Fruit fly (Drosophila melanogaster) whole organism, adult: ENCODE measurements around the gene f.

ENCODE experiments used
- CG11617 ChIP-seq: fragments of 200-800 bp; sonication (Bioruptor generic); optimal IDR thresholded peaks from 2 replicates; lab custom pipeline; 2017; ENCODE audit warnings: mild to moderate bottlenecking, missing biosample characterization, missing genetic modification reagents, missing genetic modification characterization
- CG12768 ChIP-seq: fragments of 200-800 bp; sonication (Bioruptor generic); optimal IDR thresholded peaks from 2 replicates; lab custom pipeline; 2017; ENCODE audit warnings: missing biosample characterization, missing genetic modification characterization, mild to moderate bottlenecking, moderate library complexity, missing genetic modification reagents
- CG14711 ChIP-seq: fragments of 200-800 bp; sonication (Bioruptor generic); optimal IDR thresholded peaks from 2 replicates; lab custom pipeline; 2018; ENCODE audit warnings: missing biosample characterization, mild to moderate bottlenecking, missing genetic modification characterization, moderate library complexity
- CG1620 ChIP-seq: fragments of 200-800 bp; sonication (Bioruptor generic); optimal IDR thresholded peaks from 2 replicates; lab custom pipeline; 2016; ENCODE audit warnings: missing biosample characterization, missing genetic modification characterization
- CG33017 ChIP-seq: fragments of 200-800 bp; sonication (Bioruptor generic); optimal IDR thresholded peaks from 2 replicates; lab custom pipeline; 2018; ENCODE audit warnings: missing biosample characterization, mild to moderate bottlenecking, missing genetic modification characterization, moderate library complexity
- CG5204 ChIP-seq: fragments of 200-800 bp; sonication (Bioruptor generic); optimal IDR thresholded peaks from 2 replicates; lab custom pipeline; 2016; ENCODE audit warnings: missing biosample characterization, missing genetic modification characterization
- CG7045 ChIP-seq: fragments of 200-800 bp; sonication (Bioruptor generic); optimal IDR thresholded peaks from 2 replicates; lab custom pipeline; 2017; ENCODE audit warnings: missing biosample characterization, mild to moderate bottlenecking, missing genetic modification characterization
- CG7101 ChIP-seq: fragments of 200-800 bp; sonication (Bioruptor generic); optimal IDR thresholded peaks from 2 replicates; lab custom pipeline; 2018; ENCODE audit warnings: missing biosample characterization, mild to moderate bottlenecking, missing genetic modification characterization, moderate library complexity
- Clk ChIP-seq: fragments of 200-800 bp; sonication (Bioruptor generic); optimal IDR thresholded peaks from 2 replicates; lab custom pipeline; 2017; ENCODE audit warnings: missing biosample characterization, missing genetic modification characterization
- Crg-1 ChIP-seq: fragments of 200-800 bp; sonication (Bioruptor generic); optimal IDR thresholded peaks from 2 replicates; lab custom pipeline; 2016; ENCODE audit warnings: missing biosample characterization, missing genetic modification characterization
- Hr96 ChIP-seq: fragments of 200-800 bp; sonication (Bioruptor generic); optimal IDR thresholded peaks from 2 replicates; lab custom pipeline; 2016; ENCODE audit warnings: missing biosample characterization, missing genetic modification characterization
- Mnt ChIP-seq: fragments of 200-800 bp; sonication (Bioruptor generic); optimal IDR thresholded peaks from 2 replicates; lab custom pipeline; 2016; ENCODE audit warnings: missing biosample characterization, mild to moderate bottlenecking, missing genetic modification characterization
- bab1 ChIP-seq: fragments of 200-800 bp; sonication (Bioruptor generic); optimal IDR thresholded peaks from 3 replicates; lab custom pipeline; 2019; ENCODE audit warnings: missing biosample characterization, mild to moderate bottlenecking, missing genetic modification characterization, moderate library complexity
- cic ChIP-seq: fragments of 200-800 bp; sonication (Bioruptor generic); optimal IDR thresholded peaks from 2 replicates; lab custom pipeline; 2017; ENCODE audit warnings: missing biosample characterization, mild to moderate bottlenecking, missing genetic modification characterization, moderate library complexity
- cnc ChIP-seq, 2 experiments: fragments of >200 bp; optimal IDR thresholded peaks; 2 replicates each; lab custom pipeline; 2017
- kay ChIP-seq: fragments of 200-800 bp; sonication (Bioruptor generic); peaks from one replicate; lab custom pipeline; 2016; ENCODE audit warnings: missing biosample characterization, missing genetic modification characterization, borderline replicate concordance
- ovo ChIP-seq: fragments of 200-800 bp; sonication (Bioruptor generic); optimal IDR thresholded peaks from 2 replicates; lab custom pipeline; 2016; ENCODE audit warnings: missing biosample characterization, missing genetic modification characterization
- pad ChIP-seq: fragments of 200-800 bp; sonication (Bioruptor generic); optimal IDR thresholded peaks from 3 replicates; lab custom pipeline; 2017; ENCODE audit warnings: missing biosample characterization, missing genetic modification characterization, mild to moderate bottlenecking, moderate library complexity, missing genetic modification reagents
- tj ChIP-seq: fragments of 200-800 bp; sonication (Bioruptor generic); optimal IDR thresholded peaks from 3 replicates; lab custom pipeline; 2017; ENCODE audit warnings: missing biosample characterization, mild to moderate bottlenecking, missing genetic modification characterization, moderate library complexity
- toe ChIP-seq: fragments of 200-800 bp; sonication (Bioruptor generic); optimal IDR thresholded peaks from 2 replicates; lab custom pipeline; 2016; ENCODE audit warnings: missing biosample characterization, missing genetic modification characterization

Gene f

dm6 chrX:17232642-17233041 is at the start of gene f:
TSS of gene f (plus strand) at chrX:17232942.
- TF ChIP-seq CG11617 (GFP tag; lab: Kevin White, UChicago) (no peak), CG14711 (tag; lab: Kevin White, UChicago) (no peak), CG33017 (tag; lab: Kevin White, UChicago) (no peak), Mnt (no peak), Hr96 (GFP tag; lab: Kevin White, UChicago) (no peak), pad (GFP tag; lab: Kevin White, UChicago) (no peak), CG1620 (GFP tag; lab: Kevin White, UChicago) (no peak), cnc (optimal IDR thresholded peaks at IDR 0.05; lab: Kevin White, UChicago) (no peak)

- TF ChIP-seq toe (GFP tag; lab: Kevin White, UChicago) (no peak), cnc (optimal IDR thresholded peaks at IDR 0.05; lab: Kevin White, UChicago) (no peak), Mnt (peak; percentile 16), bab1 (GFP tag; lab: Kevin White, UChicago) (no peak), cic (no peak), CG11617 (GFP tag; lab: Kevin White, UChicago) (no peak), pad (GFP tag; lab: Kevin White, UChicago) (peak; percentile 0), kay (GFP tag; lab: Kevin White, UChicago) (no peak), CG12768 (no peak), Hr96 (GFP tag; lab: Kevin White, UChicago) (no peak), Crg-1 (GFP tag; lab: Kevin White, UChicago) (peak; percentile 70), CG33017 (tag; lab: Kevin White, UChicago) (no peak), tj (GFP tag; lab: Kevin White, UChicago) (no peak), CG14711 (tag; lab: Kevin White, UChicago) (peak; percentile 23), CG5204 (GFP tag; lab: Kevin White, UChicago) (no peak), ovo (GFP tag; lab: Kevin White, UChicago) (no peak), CG1620 (GFP tag; lab: Kevin White, UChicago) (peak; percentile 47), CG7101 (tag; lab: Kevin White, UChicago) (peak; percentile 43), CG7045 (GFP tag; lab: Kevin White, UChicago) (no peak), Clk (GFP tag; lab: Kevin White, UChicago) (no peak)
These were observed 49.3 kb upstream of the f start for dm6 chrX:17183486-17183885.

- TF ChIP-seq CG1620 (GFP tag; lab: Kevin White, UChicago), result no peak
- TF ChIP-seq CG11617 (GFP tag; lab: Kevin White, UChicago), result no peak
- peak; percentile 7 for TF ChIP-seq CG7101 (tag; lab: Kevin White, UChicago)
- no peak for TF ChIP-seq CG33017 (tag; lab: Kevin White, UChicago)
- peak; percentile 19 for TF ChIP-seq Mnt
- peak; percentile 60 for TF ChIP-seq kay (GFP tag; lab: Kevin White, UChicago)
- TF ChIP-seq cic, result peak; percentile 79
- no peak for TF ChIP-seq tj (GFP tag; lab: Kevin White, UChicago)
These were observed 46.3 kb upstream of the f start for dm6 chrX:17186432-17186831.

- TF ChIP-seq bab1 (GFP tag; lab: Kevin White, UChicago) (peak; percentile 12), Hr96 (GFP tag; lab: Kevin White, UChicago) (no peak)
These were observed 45.2 kb upstream of the f start for dm6 chrX:17187495-17187894.

dm6 chrX:17188167-17188566 is 44.6 kb upstream of the f start:
- TF ChIP-seq CG5204 (GFP tag; lab: Kevin White, UChicago), result no peak
- no peak for TF ChIP-seq ovo (GFP tag; lab: Kevin White, UChicago)
- no peak for TF ChIP-seq bab1 (GFP tag; lab: Kevin White, UChicago)
- no peak for TF ChIP-seq pad (GFP tag; lab: Kevin White, UChicago)
- TF ChIP-seq CG7045 (GFP tag; lab: Kevin White, UChicago), result no peak
- TF ChIP-seq cnc (optimal IDR thresholded peaks at IDR 0.05; lab: Kevin White, UChicago), result no peak
- TF ChIP-seq CG12768, result no peak
- no peak for TF ChIP-seq kay (GFP tag; lab: Kevin White, UChicago)
- TF ChIP-seq tj (GFP tag; lab: Kevin White, UChicago), result no peak
- TF ChIP-seq cic, result no peak
- no peak for TF ChIP-seq CG11617 (GFP tag; lab: Kevin White, UChicago)
- TF ChIP-seq CG33017 (tag; lab: Kevin White, UChicago), result no peak
- no peak for TF ChIP-seq Crg-1 (GFP tag; lab: Kevin White, UChicago)
- no peak for TF ChIP-seq toe (GFP tag; lab: Kevin White, UChicago)
- no peak for TF ChIP-seq CG7101 (tag; lab: Kevin White, UChicago)

- TF ChIP-seq Crg-1 (GFP tag; lab: Kevin White, UChicago) (no peak), ovo (GFP tag; lab: Kevin White, UChicago) (no peak), CG5204 (GFP tag; lab: Kevin White, UChicago) (no peak), CG12768 (no peak)
These were observed 30.1 kb upstream of the f start, which contains the start of the genes TTLL1A and CG5070 for dm6 chrX:17202498-17203162. TSS of gene TTLL1A (minus strand) at chrX:17202598. TSS of gene CG5070 (plus strand) at chrX:17203112.

- TF ChIP-seq Crg-1 (GFP tag; lab: Kevin White, UChicago) (no peak), toe (GFP tag; lab: Kevin White, UChicago) (no peak), CG1620 (GFP tag; lab: Kevin White, UChicago) (no peak), Hr96 (GFP tag; lab: Kevin White, UChicago) (no peak)
These were observed 27.7 kb upstream of the f start for dm6 chrX:17205028-17205427.
